Worm (Caenorhabditis elegans) whole organism, L1 larva: ENCODE data around the gene ham-3.

Experiments used
- lir-3 ChIP-seq: sonication (generic microtip); optimal IDR thresholded peaks from 2 replicates; lab custom pipeline; 2016; ENCODE audit warnings: mild to moderate bottlenecking, missing genetic modification characterization, moderate library complexity, missing compliant biosample characterization; ENCODE audit not compliant: poor library complexity
- lsy-2 ChIP-seq, 2 experiments: fragments of 150-350 bp; optimal IDR thresholded peaks; 2 replicates each; lab custom pipeline; 2014; ENCODE audit warnings: missing biosample characterization in 2 of 2, missing genetic modification characterization in 2 of 2
- mdl-1 ChIP-seq, 2 experiments: fragments of 150-350 bp; optimal IDR thresholded peaks; 2 replicates each; lab custom pipeline; 2014 to 2017; ENCODE audit warnings: missing biosample characterization in 2 of 2, missing genetic modification characterization in 2 of 2, inconsistent platforms in 1 of 2
- nhr-12 ChIP-seq: sonication (generic microtip); optimal IDR thresholded peaks from 2 replicates; lab custom pipeline; 2017; ENCODE audit warnings: missing biosample characterization, missing genetic modification characterization
- nhr-76 ChIP-seq: sonication (generic microtip); optimal IDR thresholded peaks from 2 replicates; lab custom pipeline; 2017; ENCODE audit warnings: missing biosample characterization, missing genetic modification characterization
- nhr-77 ChIP-seq: fragments of 150-350 bp; optimal IDR thresholded peaks from 2 replicates; lab custom pipeline; 2014; ENCODE audit warnings: missing biosample characterization, missing genetic modification characterization
- sup-37 ChIP-seq: fragments of 200-800 bp; sonication (Bioruptor generic); optimal IDR thresholded peaks from 2 replicates; lab custom pipeline; 2018; ENCODE audit warnings: mild to moderate bottlenecking, missing genetic modification characterization, missing compliant biosample characterization
- swsn-7 ChIP-seq: sonication (generic microtip); optimal IDR thresholded peaks from 2 replicates; lab custom pipeline; 2016; ENCODE audit warnings: missing genetic modification characterization, missing compliant biosample characterization
- unc-62 ChIP-seq: fragments of 150-350 bp; optimal IDR thresholded peaks from 2 replicates; lab custom pipeline; 2014; ENCODE audit warnings: missing biosample characterization, missing genetic modification reagents, missing genetic modification characterization

ce11 chrIII:10093093-10093492 is 27.5 kb upstream of the ham-3 start:
- TF ChIP-seq unc-62 (GFP tag; lab: Kevin White, UChicago) (no peak), nhr-12 (tag; lab: Kevin White, UChicago) (no peak), swsn-7 (tag; lab: Kevin White, UChicago) (no peak), nhr-77 (tag; lab: Kevin White, UChicago) (no peak), lir-3 (no peak), sup-37 (GFP tag; lab: Kevin White, UChicago) (no peak), nhr-76 (tag; lab: Kevin White, UChicago) (no peak), mdl-1 (tag; optimal IDR thresholded peaks at IDR 0.05; lab: Kevin White, UChicago) (peak in 1 of 2 experiments; percentile 30), lsy-2 (tag; optimal IDR thresholded peaks at IDR 0.05; lab: Kevin White, UChicago) (peak in 1 of 2 experiments; percentile 55)
